Fruit fly (Drosophila melanogaster) whole organism, embryonic: ENCODE data around the gene GstO2.

Experiments
- Aef1 ChIP-seq: fragments of 200-800 bp; sonication (Bioruptor generic); IDR thresholded peaks from 3 replicates; pipeline ENCODE4 v1.3.6; 2022; ENCODE audit warnings: missing biosample characterization, missing genetic modification characterization
- Atf6 ChIP-seq: fragments of 200-800 bp; sonication (Bioruptor generic); IDR thresholded peaks from 2 replicates; pipeline ENCODE4 v1.3.6; 2022; ENCODE audit warnings: missing biosample characterization, missing genetic modification characterization
- CG10147 ChIP-seq: fragments of 200-800 bp; sonication (Bioruptor generic); optimal IDR thresholded peaks from 2 replicates; lab custom pipeline; 2019; ENCODE audit warnings: missing biosample characterization, mild to moderate bottlenecking, missing genetic modification characterization, moderate library complexity
- CG10431 ChIP-seq: fragments of 200-800 bp; sonication (Bioruptor generic); optimal IDR thresholded peaks from 3 replicates; lab custom pipeline; 2018; ENCODE audit warnings: missing biosample characterization, mild to moderate bottlenecking, missing genetic modification characterization
- CG10565 ChIP-seq: fragments of 200-800 bp; sonication (Bioruptor generic); optimal IDR thresholded peaks from 3 replicates; lab custom pipeline; 2016; ENCODE audit warnings: missing biosample characterization, mild to moderate bottlenecking, missing genetic modification characterization
- CG12071 ChIP-seq: fragments of 200-800 bp; sonication (Bioruptor generic); optimal IDR thresholded peaks from 3 replicates; lab custom pipeline; 2018; ENCODE audit warnings: missing biosample characterization, mild to moderate bottlenecking, missing genetic modification characterization
- CG12299 ChIP-seq: fragments of 200-800 bp; sonication (Bioruptor generic); optimal IDR thresholded peaks from 2 replicates; lab custom pipeline; 2018; ENCODE audit warnings: missing biosample characterization, mild to moderate bottlenecking, missing genetic modification characterization
- CG13894 ChIP-seq: fragments of 200-800 bp; sonication (Bioruptor generic); optimal IDR thresholded peaks from 3 replicates; lab custom pipeline; 2018; ENCODE audit warnings: missing biosample characterization, mild to moderate bottlenecking, missing genetic modification characterization, moderate library complexity
- CG14965 ChIP-seq: fragments of 200-800 bp; sonication (Bioruptor generic); optimal IDR thresholded peaks from 2 replicates; lab custom pipeline; 2016; ENCODE audit warnings: missing biosample characterization, missing genetic modification characterization, borderline replicate concordance
- CG15073 ChIP-seq: fragments of 200-800 bp; sonication (Bioruptor generic); optimal IDR thresholded peaks from 2 replicates; lab custom pipeline; 2016; ENCODE audit warnings: missing biosample characterization, missing genetic modification characterization
- CG15479 ChIP-seq: fragments of 200-800 bp; sonication (Bioruptor generic); optimal IDR thresholded peaks from 3 replicates; lab custom pipeline; 2019; ENCODE audit warnings: missing biosample characterization, mild to moderate bottlenecking, missing genetic modification characterization, moderate library complexity
- CG17361 ChIP-seq: fragments of 200-800 bp; sonication (Bioruptor generic); IDR thresholded peaks from 3 replicates; pipeline ENCODE4 v1.3.6; 2022; ENCODE audit warnings: missing biosample characterization, missing genetic modification characterization
- CG17568 ChIP-seq: fragments of 200-800 bp; sonication (Bioruptor generic); optimal IDR thresholded peaks from 2 replicates; lab custom pipeline; 2018; ENCODE audit warnings: missing biosample characterization, mild to moderate bottlenecking, missing genetic modification characterization, moderate library complexity
- CG2120 ChIP-seq: fragments of 200-800 bp; sonication (Bioruptor generic); optimal IDR thresholded peaks from 3 replicates; lab custom pipeline; 2016; ENCODE audit warnings: missing biosample characterization, missing genetic modification characterization
- CG2712 ChIP-seq: fragments of 200-800 bp; optimal IDR thresholded peaks from 3 replicates; lab custom pipeline; 2019; ENCODE audit warnings: missing biosample characterization, mild to moderate bottlenecking, missing genetic modification characterization, moderate library complexity
- CG6272 ChIP-seq: fragments of 200-800 bp; sonication (Bioruptor generic); IDR thresholded peaks from 2 replicates; pipeline ENCODE4 v1.3.6; 2022; ENCODE audit warnings: missing biosample characterization, missing genetic modification characterization
- CG6765 ChIP-seq: fragments of 200-800 bp; sonication (Bioruptor generic); optimal IDR thresholded peaks from 3 replicates; lab custom pipeline; 2017; ENCODE audit warnings: missing biosample characterization, mild to moderate bottlenecking, missing genetic modification characterization
- CG9215 ChIP-seq: fragments of 200-800 bp; sonication (Bioruptor generic); IDR thresholded peaks from 2 replicates; pipeline ENCODE4 v1.3.6; 2022; ENCODE audit warnings: missing biosample characterization, missing genetic modification characterization
- CG9797 ChIP-seq: fragments of 200-800 bp; sonication (Bioruptor generic); optimal IDR thresholded peaks from 3 replicates; lab custom pipeline; 2018; ENCODE audit warnings: missing biosample characterization, mild to moderate bottlenecking, missing genetic modification characterization
- CG9932 ChIP-seq: fragments of 200-800 bp; sonication (Bioruptor generic); IDR thresholded peaks from 2 replicates; pipeline ENCODE4 v1.3.6; 2022; ENCODE audit warnings: missing biosample characterization, missing genetic modification characterization
- CTCF ChIP-seq: fragments of 200-800 bp; sonication (Bioruptor generic); optimal IDR thresholded peaks from 2 replicates; lab custom pipeline; 2017; ENCODE audit warnings: missing biosample characterization, mild to moderate bottlenecking, missing genetic modification characterization, moderate library complexity
- Dll ChIP-seq: fragments of 200-800 bp; sonication (Bioruptor generic); IDR thresholded peaks from 4 replicates; pipeline ENCODE4 v1.3.6; 2022; ENCODE audit warnings: missing biosample characterization, missing genetic modification characterization; ENCODE audit not compliant: partially characterized antibody
- Drgx ChIP-seq: fragments of 200-800 bp; sonication (Bioruptor generic); IDR thresholded peaks from 2 replicates; pipeline ENCODE4 v1.3.6; 2022; ENCODE audit warnings: missing biosample characterization, missing genetic modification characterization
- E2f1 ChIP-seq: fragments of 200-800 bp; sonication (Bioruptor generic); IDR thresholded peaks from 2 replicates; pipeline ENCODE4 v1.3.6; 2022; ENCODE audit warnings: missing biosample characterization, missing genetic modification characterization
- HLH4C ChIP-seq: fragments of 200-800 bp; sonication (Bioruptor generic); IDR thresholded peaks from 3 replicates; pipeline ENCODE4 v1.3.6; 2022; ENCODE audit warnings: missing biosample characterization, missing genetic modification characterization; ENCODE audit not compliant: partially characterized antibody
- Hr39 ChIP-seq: fragments of >200 bp; optimal IDR thresholded peaks from 2 replicates; lab custom pipeline; 2017
- Med ChIP-seq: fragments of 200-800 bp; sonication (Bioruptor generic); peaks from one replicate; lab custom pipeline; 2016; ENCODE audit warnings: missing biosample characterization, missing genetic modification characterization, mild to moderate bottlenecking, inconsistent platforms, moderate library complexity
- Oli ChIP-seq: fragments of 200-800 bp; sonication (Bioruptor generic); optimal IDR thresholded peaks from 2 replicates; lab custom pipeline; 2018; ENCODE audit warnings: missing biosample characterization, mild to moderate bottlenecking, missing genetic modification characterization, moderate library complexity
- Rfx ChIP-seq: fragments of 200-800 bp; sonication (Bioruptor generic); IDR thresholded peaks from 2 replicates; pipeline ENCODE4 v1.3.6; 2022; ENCODE audit warnings: missing biosample characterization, missing genetic modification characterization
- Rx ChIP-seq: fragments of 200-800 bp; sonication (Bioruptor generic); IDR thresholded peaks from 2 replicates; pipeline ENCODE4 v1.3.6; 2022; ENCODE audit warnings: missing biosample characterization, missing genetic modification characterization
- Sin3A ChIP-seq: fragments of >200 bp; optimal IDR thresholded peaks from 2 replicates; lab custom pipeline; 2018
- az2 ChIP-seq: fragments of 200-800 bp; sonication (Bioruptor generic); optimal IDR thresholded peaks from 3 replicates; lab custom pipeline; 2016; ENCODE audit warnings: missing biosample characterization, missing genetic modification characterization
- bsh ChIP-seq, 2 experiments: fragments of 200-800 bp; sonication (Bioruptor generic); optimal IDR thresholded peaks; 2 replicates each; lab custom pipeline; 2017 to 2018; ENCODE audit warnings: mild to moderate bottlenecking in 2 of 2, missing biosample characterization in 2 of 2, missing genetic modification characterization in 2 of 2, moderate library complexity in 1 of 2
- btn ChIP-seq: fragments of 200-800 bp; sonication (Bioruptor generic); optimal IDR thresholded peaks from 2 replicates; lab custom pipeline; 2016; ENCODE audit warnings: missing biosample characterization, missing genetic modification characterization
- ewg ChIP-seq: fragments of 200-800 bp; sonication (Bioruptor generic); optimal IDR thresholded peaks from 3 replicates; lab custom pipeline; 2017; ENCODE audit warnings: mild to moderate bottlenecking, missing biosample characterization, missing genetic modification reagents, missing genetic modification characterization
- fd102C ChIP-seq: fragments of 200-800 bp; sonication (Bioruptor generic); optimal IDR thresholded peaks from 2 replicates; lab custom pipeline; 2018; ENCODE audit warnings: missing biosample characterization, mild to moderate bottlenecking, missing genetic modification characterization, moderate library complexity
- gcm ChIP-seq: fragments of 200-800 bp; sonication (Bioruptor generic); optimal IDR thresholded peaks from 2 replicates; lab custom pipeline; 2019; ENCODE audit warnings: missing biosample characterization, mild to moderate bottlenecking, missing genetic modification characterization, moderate library complexity
- grn ChIP-seq: fragments of 200-800 bp; sonication (Bioruptor generic); optimal IDR thresholded peaks from 3 replicates; lab custom pipeline; 2017; ENCODE audit warnings: missing biosample characterization, missing genetic modification characterization
- h ChIP-seq: fragments of >200 bp; optimal IDR thresholded peaks from 2 replicates; lab custom pipeline; 2017
- hbn ChIP-seq: fragments of 200-800 bp; sonication (Bioruptor generic); IDR thresholded peaks from 2 replicates; pipeline ENCODE4 v1.3.6; 2022; ENCODE audit warnings: missing biosample characterization, missing genetic modification characterization; ENCODE audit not compliant: partially characterized antibody
- hth ChIP-seq: fragments of >200 bp; optimal IDR thresholded peaks from 2 replicates; lab custom pipeline; 2017; ENCODE audit warnings: inconsistent platforms
- jing ChIP-seq: fragments of 200-800 bp; sonication (Bioruptor generic); optimal IDR thresholded peaks from 2 replicates; lab custom pipeline; 2018; ENCODE audit warnings: missing biosample characterization, mild to moderate bottlenecking, missing genetic modification characterization
- kay ChIP-seq: fragments of 200-800 bp; sonication (Bioruptor generic); optimal IDR thresholded peaks from 2 replicates; lab custom pipeline; 2016; ENCODE audit warnings: missing biosample characterization, missing genetic modification characterization
- lab ChIP-seq: fragments of 200-800 bp; sonication (Bioruptor generic); optimal IDR thresholded peaks from 3 replicates; lab custom pipeline; 2017; ENCODE audit warnings: missing biosample characterization, missing genetic modification characterization, mild to moderate bottlenecking, moderate library complexity, missing genetic modification reagents
- lilli ChIP-seq: fragments of 200-800 bp; sonication (Bioruptor generic); optimal IDR thresholded peaks from 3 replicates; lab custom pipeline; 2016; ENCODE audit warnings: missing biosample characterization, missing genetic modification characterization
- mam ChIP-seq: fragments of 200-800 bp; sonication (Bioruptor generic); optimal IDR thresholded peaks from 3 replicates; lab custom pipeline; 2016; ENCODE audit warnings: missing biosample characterization, missing genetic modification characterization
- mirr ChIP-seq: fragments of 200-800 bp; sonication (Bioruptor generic); optimal IDR thresholded peaks from 3 replicates; lab custom pipeline; 2018; ENCODE audit warnings: missing biosample characterization, mild to moderate bottlenecking, missing genetic modification characterization
- onecut ChIP-seq: fragments of 200-800 bp; sonication (Bioruptor generic); IDR thresholded peaks from 2 replicates; pipeline ENCODE4 v1.3.6; 2022; ENCODE audit warnings: missing biosample characterization, missing genetic modification characterization
- p53 ChIP-seq: fragments of 200-800 bp; sonication (Bioruptor generic); optimal IDR thresholded peaks from 2 replicates; lab custom pipeline; 2016; ENCODE audit warnings: missing biosample characterization, missing genetic modification characterization
- pho ChIP-seq: fragments of 200-800 bp; sonication (Bioruptor generic); optimal IDR thresholded peaks from 2 replicates; lab custom pipeline; 2016; ENCODE audit warnings: missing biosample characterization, missing genetic modification characterization
- ro ChIP-seq: fragments of 200-800 bp; sonication (Bioruptor generic); IDR thresholded peaks from 2 replicates; pipeline ENCODE4 v1.3.6; 2022; ENCODE audit warnings: missing biosample characterization, missing genetic modification characterization
- sens-2 ChIP-seq: fragments of 200-800 bp; sonication (Bioruptor generic); IDR thresholded peaks from 2 replicates; pipeline ENCODE4 v1.3.6; 2022; ENCODE audit warnings: missing biosample characterization, missing genetic modification characterization
- tll ChIP-seq, 2 experiments: fragments of 200-800 bp in 1 of 2; fragments of >200 bp in 1 of 2; sonication (Bioruptor generic) in 1 of 2; optimal IDR thresholded peaks; 2 replicates each; lab custom pipeline; 2017 to 2019; ENCODE audit warnings: missing biosample characterization in 2 of 2, missing genetic modification characterization in 2 of 2, mild to moderate bottlenecking in 1 of 2, moderate library complexity in 1 of 2
- zf30C ChIP-seq: fragments of 200-800 bp; sonication (Bioruptor generic); optimal IDR thresholded peaks from 3 replicates; lab custom pipeline; 2018; ENCODE audit warnings: missing biosample characterization, mild to moderate bottlenecking, missing genetic modification characterization

Gene GstO2

dm6 chr3L:8519232-8519631, 4.1 kb downstream of the GstO2 start (continued):
- TF ChIP-seq Oli (tag; lab: Kevin White, UChicago) (no peak), CG17361 (GFP tag; lab: Robert Waterston, UW) (no peak), HLH4C (GFP tag; lab: Robert Waterston, UW) (no peak), onecut (peak; percentile 62; the same call in 1 of the 2 replicates), fd102C (GFP tag; lab: Kevin White, UChicago) (no peak), hbn (GFP tag; lab: Robert Waterston, UW) (no peak), ewg (no peak), Sin3A (lab: Kevin White, UChicago) (no peak), CG15479 (no peak), Med (GFP tag; lab: Kevin White, UChicago) (peak; percentile 63), CG14965 (GFP tag; lab: Kevin White, UChicago) (no peak), btn (no peak), jing (GFP tag; lab: Kevin White, UChicago) (no peak), CG9797 (GFP tag; lab: Kevin White, UChicago) (no peak), CG15073 (no peak), bsh (GFP tag; optimal IDR thresholded peaks at IDR 0.05; lab: Kevin White, UChicago) (no peak), CG12299 (no peak), CG6272 (GFP tag; lab: Robert Waterston, UW) (no peak), Atf6 (peak; percentile 32; the same call in 1 of the 2 replicates), Rfx (GFP tag; lab: Robert Waterston, UW) (peak; percentile 39), CG2712 (tag; lab: Kevin White, UChicago) (no peak), E2f1 (GFP tag; lab: Robert Waterston, UW) (no peak), CG12071 (GFP tag; lab: Kevin White, UChicago) (no peak), hth (lab: Kevin White, UChicago) (no peak), CG17568 (GFP tag; lab: Kevin White, UChicago) (no peak), kay (GFP tag; lab: Kevin White, UChicago) (peak; percentile 61), az2 (GFP tag; lab: Kevin White, UChicago) (no peak), gcm (GFP tag; lab: Kevin White, UChicago) (no peak), CTCF (no peak), lab (GFP tag; lab: Kevin White, UChicago) (peak; percentile 62), sens-2 (GFP tag; lab: Robert Waterston, UW) (no peak), CG9932 (GFP tag; lab: Robert Waterston, UW) (no peak), p53 (GFP tag; lab: Kevin White, UChicago) (no peak), CG6765 (GFP tag; lab: Kevin White, UChicago) (peak; percentile 28), zf30C (no peak), Hr39 (no peak), CG10431 (GFP tag; lab: Kevin White, UChicago) (no peak), CG13894 (peak; percentile 66), mam (GFP tag; lab: Kevin White, UChicago) (no peak), Dll (no peak), CG10147 (no peak), ro (GFP tag; lab: Robert Waterston, UW) (no peak), pho (GFP tag; lab: Kevin White, UChicago) (no peak), CG9215 (GFP tag; lab: Robert Waterston, UW) (no peak), CG10565 (GFP tag; lab: Kevin White, UChicago) (no peak), lilli (GFP tag; lab: Kevin White, UChicago) (no peak), Rx (GFP tag; lab: Robert Waterston, UW) (no peak), grn (peak; percentile 66), CG2120 (peak; percentile 21), h (lab: Kevin White, UChicago) (no peak), Aef1 (GFP tag; lab: Robert Waterston, UW) (no peak), mirr (peak; percentile 57), tll (GFP tag; optimal IDR thresholded peaks at IDR 0.05; lab: Kevin White, UChicago) (no peak), Drgx (no peak)
